Worm (Caenorhabditis elegans) whole organism, midembryonic: ENCODE measurements around the gene clec-48.

Experiments
- T22C8.4 ChIP-seq: fragments of 200-800 bp; sonication (Bioruptor generic); IDR thresholded peaks from 2 replicates; pipeline ENCODE4 v1.3.6; 2022; ENCODE audit warnings: missing genetic modification characterization, missing compliant biosample characterization
- flt-1 ChIP-seq: fragments of 200-800 bp; sonication (Bioruptor generic); IDR thresholded peaks from 2 replicates; pipeline ENCODE4 v1.3.6; 2022; ENCODE audit warnings: missing genetic modification characterization, missing compliant biosample characterization
- tab-1 ChIP-seq: fragments of 200-800 bp; sonication (Bioruptor generic); IDR thresholded peaks from 2 replicates; pipeline ENCODE4 v1.3.6; 2022; ENCODE audit warnings: missing genetic modification characterization, missing compliant biosample characterization

DNA sequence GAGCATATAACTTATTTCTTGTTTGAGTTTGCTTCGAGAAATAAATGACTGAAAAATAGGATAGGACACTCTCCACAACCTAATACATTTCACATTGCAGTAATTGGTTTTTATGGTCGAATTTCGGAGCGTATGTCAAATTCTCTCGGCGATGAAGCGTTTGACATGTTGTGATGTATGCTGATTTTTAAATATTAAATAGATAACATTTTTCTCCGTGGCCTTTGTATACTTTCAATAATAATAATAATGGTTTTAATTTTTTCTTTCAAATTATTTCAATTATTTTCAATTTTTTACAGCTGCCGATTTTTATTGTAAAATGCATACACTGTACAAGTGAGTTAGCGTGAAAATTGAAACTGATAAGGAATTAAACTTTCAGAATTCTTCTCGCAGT, 11.7 kb upstream of the clec-48 start, which contains the start of gene C14A6.3:
- TF ChIP-seq T22C8.4 (GFP tag; lab: Robert Waterston, UW) (no peak), flt-1 (GFP tag; lab: Robert Waterston, UW) (no peak), tab-1 (GFP tag; lab: Robert Waterston, UW) (no peak)
